Worm (Caenorhabditis elegans) whole organism, midembryonic: Measurements from ENCODE around the gene srx-84.

Experiments used
- cog-1 ChIP-seq: sonication (generic microtip); optimal IDR thresholded peaks from 2 replicates; lab custom pipeline; 2016; ENCODE audit warnings: missing genetic modification characterization, missing compliant biosample characterization
- ref-1 ChIP-seq: fragments of 200-800 bp; sonication (Bioruptor generic); conservative IDR thresholded peaks from 2 replicates; pipeline ENCODE4 v1.3.6; 2022; ENCODE audit warnings: missing genetic modification reagents, missing genetic modification characterization, missing compliant biosample characterization
- ztf-29 ChIP-seq: fragments of 200-800 bp; sonication (Bioruptor generic); IDR thresholded peaks from 2 replicates; pipeline ENCODE4 v1.3.6; 2022; ENCODE audit warnings: missing genetic modification reagents, missing genetic modification characterization, missing compliant biosample characterization

DNA sequence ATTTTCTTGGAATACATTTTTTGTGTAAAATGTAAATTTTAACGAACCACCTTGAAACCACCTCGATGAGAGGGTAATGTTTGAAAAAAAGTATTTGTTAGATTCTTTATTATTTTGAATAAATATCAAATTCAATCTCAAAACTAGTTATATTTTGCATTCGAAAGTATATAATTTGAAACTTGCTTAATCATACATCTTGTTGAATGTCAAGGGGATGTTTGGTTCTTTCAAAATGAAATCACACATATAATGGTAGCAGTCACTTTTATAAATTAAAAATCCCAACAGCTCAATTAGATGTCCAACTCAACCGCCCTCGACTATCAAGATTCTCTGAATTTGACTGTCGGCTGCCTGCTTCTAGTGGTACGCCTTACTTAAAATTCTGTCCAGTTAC lies 34.3 kb upstream of the srx-84 start, which contains the start of gene srx-87:
- TF ChIP-seq cog-1 (tag; lab: Kevin White, UChicago) = no peak
- no peak for TF ChIP-seq ref-1 (GFP tag; lab: Robert Waterston, UW)
- no peak for TF ChIP-seq ztf-29 (GFP tag; lab: Robert Waterston, UW)
